Fruit fly (Drosophila melanogaster): Measurements from ENCODE around the gene sowah.

The sowah gene

dm6 chr3L:12616400-12616799, 44.1 kb upstream of the sowah start:
- TF ChIP-seq Myc (optimal IDR thresholded peaks at IDR 0.05) (no peak), Jra (GFP tag; optimal IDR thresholded peaks at IDR 0.05) (peak; percentile 23), sv (GFP tag; optimal IDR thresholded peaks at IDR 0.05) (no peak), N (GFP tag; optimal IDR thresholded peaks at IDR 0.05) (no peak), foxo (GFP tag; optimal IDR thresholded peaks at IDR 0.05) (peak in 1 of 2 experiments; percentile 83), dsf (GFP tag; optimal IDR thresholded peaks at IDR 0.05; ENCODE audit: borderline replicate concordance) (no peak), psq (GFP tag; optimal IDR thresholded peaks at IDR 0.05) (peak; percentile 66), Vsx2 (GFP tag; optimal IDR thresholded peaks at IDR 0.05; ENCODE audit: partially characterized antibody) (no peak), Dif (GFP tag; optimal IDR thresholded peaks at IDR 0.05; ENCODE audit: partially characterized antibody) (no peak), h (GFP tag; optimal IDR thresholded peaks at IDR 0.05) (peak; percentile 79), brk (GFP tag; optimal IDR thresholded peaks at IDR 0.05) (peak; percentile 54), Mio (GFP tag; optimal IDR thresholded peaks at IDR 0.05) (no peak), usp (GFP tag; optimal IDR thresholded peaks at IDR 0.05) (no peak), Hr78 (GFP tag; optimal IDR thresholded peaks at IDR 0.05) (no peak), Hr83 (GFP tag; optimal IDR thresholded peaks at IDR 0.05; ENCODE audit: poor library complexity, severe bottlenecking) (no peak), woc (GFP tag; optimal IDR thresholded peaks at IDR 0.05) (peak; percentile 61), Dfd (GFP tag; optimal IDR thresholded peaks at IDR 0.05) (no peak), lola (GFP tag; optimal IDR thresholded peaks at IDR 0.05) (no peak), Hnf4 (GFP tag; optimal IDR thresholded peaks at IDR 0.05) (peak; percentile 71), GATAd (GFP tag; optimal IDR thresholded peaks at IDR 0.05) (no peak), jim (GFP tag; optimal IDR thresholded peaks at IDR 0.05) (no peak), ey (GFP tag; optimal IDR thresholded peaks at IDR 0.05) (peak; percentile 80), Rel (GFP tag; optimal IDR thresholded peaks at IDR 0.05) (peak; percentile 18), Rel (tag; optimal IDR thresholded peaks at IDR 0.05) (peak; percentile 4), CG9705 (GFP tag; optimal IDR thresholded peaks at IDR 0.05) (peak; percentile 44), HLH106 (tag; optimal IDR thresholded peaks at IDR 0.05) (peak; percentile 76), pan (optimal IDR thresholded peaks at IDR 0.05) (no peak), rgr (GFP tag; optimal IDR thresholded peaks at IDR 0.05) (peak; percentile 83), sage (GFP tag; optimal IDR thresholded peaks at IDR 0.05) (peak; percentile 6), dl (GFP tag; optimal IDR thresholded peaks at IDR 0.05; ENCODE audit: insufficient read depth in 1 of 2, partially characterized antibody in 2 of 2) (no peak), Abd-B (GFP tag; optimal IDR thresholded peaks at IDR 0.05) (no peak), fru (GFP tag; optimal IDR thresholded peaks at IDR 0.05) (peak; percentile 84), CG32264 (GFP tag; optimal IDR thresholded peaks at IDR 0.05) (no peak), tai (GFP tag; optimal IDR thresholded peaks at IDR 0.05) (no peak), dmrt93B (GFP tag; optimal IDR thresholded peaks at IDR 0.05) (peak; percentile 44), br (GFP tag; optimal IDR thresholded peaks at IDR 0.05) (peak; percentile 75), Sp1 (GFP tag; optimal IDR thresholded peaks at IDR 0.05) (peak; percentile 73), OdsH (GFP tag; optimal IDR thresholded peaks at IDR 0.05) (peak; percentile 75), CrebA (GFP tag; optimal IDR thresholded peaks at IDR 0.05; ENCODE audit: borderline replicate concordance) (no peak)

DNA sequence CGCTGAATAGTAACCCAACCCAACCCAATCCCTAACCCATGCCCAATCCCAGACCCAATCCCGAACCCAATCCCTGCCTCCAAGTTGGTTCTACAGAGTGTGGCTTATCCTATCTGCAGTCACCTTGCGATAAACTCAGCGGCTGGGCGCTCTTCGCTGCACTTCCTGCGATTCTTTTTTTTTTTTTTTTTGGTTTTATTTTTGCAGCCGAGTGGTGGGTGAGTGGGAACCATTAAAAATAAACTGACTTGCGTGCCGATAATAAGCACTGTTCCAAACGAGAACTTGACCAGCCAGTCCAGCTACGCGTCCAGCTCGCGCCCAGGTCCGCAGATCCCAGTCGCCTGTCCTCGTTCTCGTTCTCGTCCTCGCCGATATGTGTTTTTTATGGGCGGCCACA, 42.7 kb upstream of the sowah start:
- peak; percentile 22 for TF ChIP-seq CrebA (GFP tag; optimal IDR thresholded peaks at IDR 0.05; ENCODE audit: borderline replicate concordance)
- no peak for TF ChIP-seq foxo (GFP tag; optimal IDR thresholded peaks at IDR 0.05)

DNA sequence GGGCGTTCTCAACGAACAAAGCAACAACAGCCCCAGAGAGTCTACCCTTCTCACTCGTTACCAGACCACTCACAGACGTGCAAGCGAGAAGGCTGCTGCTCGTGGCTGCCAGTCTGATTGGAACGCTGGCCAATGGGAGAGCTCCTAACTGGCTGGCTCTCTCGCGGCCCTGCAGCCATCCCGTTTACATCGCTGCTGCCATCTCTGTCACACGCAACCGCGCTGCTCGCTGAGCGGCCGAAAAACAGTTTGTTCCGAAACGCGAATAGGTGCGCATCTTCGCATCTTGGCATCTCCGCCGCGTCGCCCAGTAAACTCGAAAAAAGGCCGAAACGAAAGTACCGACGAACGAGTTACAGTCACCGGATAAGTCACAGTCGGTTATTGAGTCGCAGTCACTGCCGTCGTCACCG, 37.1 kb upstream of the sowah start, which contains the start of gene caup:
caup (plus strand) TSS at position 245 of the 413 bp plus-strand sequence.
- TF ChIP-seq foxo (GFP tag; optimal IDR thresholded peaks at IDR 0.05) (no peak), usp (GFP tag; optimal IDR thresholded peaks at IDR 0.05) (no peak), woc (GFP tag; optimal IDR thresholded peaks at IDR 0.05) (no peak), Dif (GFP tag; optimal IDR thresholded peaks at IDR 0.05; ENCODE audit: partially characterized antibody) (peak; percentile 80), OdsH (GFP tag; optimal IDR thresholded peaks at IDR 0.05) (no peak), Dfd (GFP tag; optimal IDR thresholded peaks at IDR 0.05) (no peak), br (GFP tag; optimal IDR thresholded peaks at IDR 0.05) (no peak), h (GFP tag; optimal IDR thresholded peaks at IDR 0.05) (peak; percentile 5)
